Worm (Caenorhabditis elegans) whole organism, L4 larva: Measurements from ENCODE around the gene qns-1.
A peak's percentile ranks its signal among the peaks of the same experiment; 100 is the strongest.

Experiments
- F26F4.8 ChIP-seq: fragments of 200-800 bp; sonication (Bioruptor generic); conservative IDR thresholded peaks from 2 replicates; pipeline ENCODE4 v1.3.6; 2022; ENCODE audit warnings: missing genetic modification characterization, missing compliant biosample characterization
- R02D3.7 ChIP-seq: fragments of 150-350 bp; sonication (generic microtip); optimal IDR thresholded peaks from 3 replicates; lab custom pipeline; 2014; ENCODE audit warnings: missing biosample characterization, missing genetic modification characterization
- T20F7.1 ChIP-seq: fragments of 200-800 bp; sonication (Bioruptor generic); optimal IDR thresholded peaks from 2 replicates; lab custom pipeline; 2018; ENCODE audit warnings: mild to moderate bottlenecking, missing genetic modification characterization, missing compliant biosample characterization
- Y48G9A.11 ChIP-seq: fragments of 200-800 bp; sonication (Bioruptor generic); IDR thresholded peaks from 2 replicates; pipeline ENCODE4 v1.3.6; 2022; ENCODE audit warnings: missing genetic modification reagents, missing genetic modification characterization, missing compliant biosample characterization
- ZK546.5 ChIP-seq, 2 experiments: sonication (generic microtip); optimal IDR thresholded peaks; 2 replicates each; lab custom pipeline; 2017; ENCODE audit warnings: missing biosample characterization in 2 of 2, missing genetic modification characterization in 2 of 2
- aha-1 ChIP-seq: fragments of 150-350 bp; peaks from one replicate; lab custom pipeline; 2014; ENCODE audit warnings: missing biosample characterization, missing genetic modification characterization
- ama-1 ChIP-seq: fragments of 150-350 bp; optimal IDR thresholded peaks from 2 replicates; lab custom pipeline; 2014; ENCODE audit warnings: inconsistent platforms, mixed read lengths
- arid-1 ChIP-seq: fragments of 200-800 bp; sonication (Bioruptor generic); conservative IDR thresholded peaks from 2 replicates; pipeline ENCODE4 v1.3.6; 2022; ENCODE audit warnings: missing genetic modification reagents, missing genetic modification characterization, missing compliant biosample characterization
- ceh-82 ChIP-seq: sonication (generic microtip); optimal IDR thresholded peaks from 2 replicates; lab custom pipeline; 2017; ENCODE audit warnings: missing biosample characterization, missing genetic modification characterization
- cey-2 ChIP-seq: sonication (generic microtip); optimal IDR thresholded peaks from 3 replicates; lab custom pipeline; 2017; ENCODE audit warnings: missing genetic modification characterization, mild to moderate bottlenecking, missing compliant biosample characterization, antibody characterized with exemption, borderline replicate concordance; ENCODE audit not compliant: insufficient read depth
- daf-16 ChIP-seq, 3 experiments: sonication (generic microtip); optimal IDR thresholded peaks; 2 replicates each; lab custom pipeline; 2016 to 2017; ENCODE audit warnings: missing genetic modification characterization in 3 of 3, missing genetic modification reagents in 3 of 3, mild to moderate bottlenecking in 2 of 3, missing compliant biosample characterization in 2 of 3, missing biosample characterization in 1 of 3, moderate library complexity in 1 of 3
- daf-19 ChIP-seq: fragments of 200-800 bp; sonication (Bioruptor generic); conservative IDR thresholded peaks from 2 replicates; pipeline ENCODE4 v1.3.6; 2022; ENCODE audit warnings: missing genetic modification characterization, missing compliant biosample characterization
- dmd-8 ChIP-seq: fragments of 200-800 bp; sonication (Bioruptor generic); IDR thresholded peaks from 2 replicates; pipeline ENCODE4 v1.3.6; 2022; ENCODE audit warnings: missing genetic modification characterization, missing compliant biosample characterization
- dve-1 ChIP-seq: sonication (generic microtip); optimal IDR thresholded peaks from 2 replicates; lab custom pipeline; 2017; ENCODE audit warnings: antibody characterized with exemption, mild to moderate bottlenecking, missing genetic modification characterization, missing compliant biosample characterization; ENCODE audit not compliant: insufficient read depth
- fos-1 ChIP-seq: fragments of 150-350 bp; optimal IDR thresholded peaks from 2 replicates; lab custom pipeline; 2014; ENCODE audit warnings: missing biosample characterization, missing genetic modification characterization
- hif-1 ChIP-seq, 2 experiments: sonication (generic microtip); optimal IDR thresholded peaks; 2 replicates each; lab custom pipeline; 2016 to 2017; ENCODE audit warnings: missing compliant biosample characterization in 2 of 2, missing genetic modification characterization in 2 of 2, missing genetic modification reagents in 2 of 2, missing genotype in 2 of 2, mild to moderate bottlenecking in 1 of 2
- jun-1 ChIP-seq: fragments of 150-350 bp; optimal IDR thresholded peaks from 2 replicates; lab custom pipeline; 2014; ENCODE audit warnings: missing biosample characterization, missing genetic modification reagents, missing genetic modification characterization
- lin-15B ChIP-seq: fragments of 150-350 bp; sonication (generic microtip); optimal IDR thresholded peaks from 3 replicates; lab custom pipeline; 2014; ENCODE audit warnings: missing biosample characterization, missing genetic modification characterization
- lin-38 ChIP-seq: fragments of 200-800 bp; sonication (Bioruptor generic); IDR thresholded peaks from 2 replicates; pipeline ENCODE4 v1.3.6; 2022; ENCODE audit warnings: missing genetic modification reagents, missing genetic modification characterization, missing compliant biosample characterization
- lir-3 ChIP-seq: sonication (generic microtip); optimal IDR thresholded peaks from 2 replicates; lab custom pipeline; 2016; ENCODE audit warnings: mild to moderate bottlenecking, missing genetic modification characterization, missing compliant biosample characterization
- mdt-29 ChIP-seq: fragments of 200-800 bp; sonication (Bioruptor generic); IDR thresholded peaks from 2 replicates; pipeline ENCODE4 v1.3.6; 2022; ENCODE audit warnings: missing genetic modification reagents, missing genetic modification characterization, missing compliant biosample characterization
- mep-1 ChIP-seq: fragments of 150-350 bp; sonication (generic microtip); optimal IDR thresholded peaks from 3 replicates; lab custom pipeline; 2014; ENCODE audit warnings: missing biosample characterization, missing genetic modification characterization
- mes-2 ChIP-seq: sonication (generic microtip); optimal IDR thresholded peaks from 2 replicates; lab custom pipeline; 2016; ENCODE audit warnings: missing genotype, mild to moderate bottlenecking, missing genetic modification characterization, missing compliant biosample characterization; ENCODE audit not compliant: poor library complexity, severe bottlenecking
- mxl-2 ChIP-seq: fragments of 200-800 bp; sonication (Bioruptor generic); conservative IDR thresholded peaks from 2 replicates; pipeline ENCODE4 v1.3.6; 2022; ENCODE audit warnings: missing genetic modification reagents, missing genetic modification characterization, missing compliant biosample characterization
- mxl-3 ChIP-seq: fragments of 200-800 bp; sonication (Bioruptor generic); optimal IDR thresholded peaks from 2 replicates; lab custom pipeline; 2018; ENCODE audit warnings: mild to moderate bottlenecking, missing genetic modification characterization, missing compliant biosample characterization
- nhr-102 ChIP-seq: sonication (generic microtip); optimal IDR thresholded peaks from 2 replicates; lab custom pipeline; 2016; ENCODE audit warnings: mild to moderate bottlenecking, missing genetic modification characterization, moderate library complexity, missing compliant biosample characterization
- nhr-111 ChIP-seq: fragments of 200-800 bp; sonication (Bioruptor generic); optimal IDR thresholded peaks from 2 replicates; lab custom pipeline; 2018; ENCODE audit warnings: mild to moderate bottlenecking, missing genetic modification characterization, missing compliant biosample characterization
- nhr-237 ChIP-seq: sonication (generic microtip); optimal IDR thresholded peaks from 2 replicates; lab custom pipeline; 2017; ENCODE audit warnings: missing biosample characterization, missing genetic modification characterization
- nhr-41 ChIP-seq: fragments of 200-800 bp; sonication (Bioruptor generic); IDR thresholded peaks from 2 replicates; pipeline ENCODE4 v1.3.6; 2022; ENCODE audit warnings: missing genetic modification reagents, missing genetic modification characterization, missing compliant biosample characterization
- nhr-42 ChIP-seq: fragments of 200-800 bp; sonication (Bioruptor generic); IDR thresholded peaks from 2 replicates; pipeline ENCODE4 v1.3.6; 2022; ENCODE audit warnings: missing genetic modification characterization, missing compliant biosample characterization
- nhr-6 ChIP-seq: fragments of 150-350 bp; optimal IDR thresholded peaks from 2 replicates; lab custom pipeline; 2014; ENCODE audit warnings: missing biosample characterization, missing genetic modification characterization
- nhr-77 ChIP-seq: fragments of 150-350 bp; optimal IDR thresholded peaks from 2 replicates; lab custom pipeline; 2014; ENCODE audit warnings: missing biosample characterization, missing genetic modification characterization
- pha-4 ChIP-seq, 2 experiments: fragments of 150-350 bp in 1 of 2; fragments of 200-800 bp in 1 of 2; sonication (Bioruptor generic) in 1 of 2; IDR thresholded peaks in 1 of 2; optimal IDR thresholded peaks in 1 of 2; 2 replicates each; pipeline versions ENCODE4 v1.3.6 to Lab custom; 2014 to 2022; ENCODE audit warnings: missing genetic modification characterization in 2 of 2, missing genetic modification reagents in 2 of 2, missing biosample characterization in 1 of 2, missing compliant biosample characterization in 1 of 2
- php-3 ChIP-seq: fragments of 200-800 bp; sonication (Bioruptor generic); IDR thresholded peaks from 2 replicates; pipeline ENCODE4 v1.3.6; 2022; ENCODE audit warnings: missing genetic modification reagents, missing genetic modification characterization, missing compliant biosample characterization
- rbr-2 ChIP-seq: sonication (generic microtip); optimal IDR thresholded peaks from 2 replicates; lab custom pipeline; 2016; ENCODE audit warnings: missing genotype, missing genetic modification characterization, missing compliant biosample characterization
- saeg-2 ChIP-seq: fragments of 200-800 bp; sonication (Bioruptor generic); IDR thresholded peaks from 2 replicates; pipeline ENCODE4 v1.3.6; 2022; ENCODE audit warnings: missing genetic modification reagents, missing genetic modification characterization, missing compliant biosample characterization
- sdz-12 ChIP-seq: fragments of 200-800 bp; sonication (Bioruptor generic); optimal IDR thresholded peaks from 2 replicates; lab custom pipeline; 2018; ENCODE audit warnings: mild to moderate bottlenecking, missing genetic modification characterization, missing compliant biosample characterization
- skn-1 ChIP-seq: fragments of 150-350 bp; optimal IDR thresholded peaks from 2 replicates; lab custom pipeline; 2014; ENCODE audit warnings: missing biosample characterization, missing genetic modification characterization
- snpc-4 ChIP-seq: fragments of 150-350 bp; optimal IDR thresholded peaks from 2 replicates; lab custom pipeline; 2014; ENCODE audit warnings: missing biosample characterization, missing genetic modification characterization
- spr-1 ChIP-seq: sonication (generic microtip); optimal IDR thresholded peaks from 2 replicates; lab custom pipeline; 2016; ENCODE audit warnings: mild to moderate bottlenecking, missing genetic modification characterization, missing compliant biosample characterization
- tra-1 ChIP-seq: fragments of 200-800 bp; sonication (Bioruptor generic); IDR thresholded peaks from 2 replicates; pipeline ENCODE4 v1.3.6; 2022; ENCODE audit warnings: missing genetic modification reagents, missing genetic modification characterization, missing compliant biosample characterization
- unc-62 ChIP-seq, 3 experiments: fragments of 150-350 bp in 1 of 3; sonication (generic microtip); optimal IDR thresholded peaks in 2 of 3; peaks in 1 of 3; 1 replicate in 1 of 3; 2 replicates in 2 of 3; lab custom pipeline; 2014 to 2017; ENCODE audit warnings: missing biosample characterization in 3 of 3, missing genetic modification characterization in 3 of 3, missing genetic modification reagents in 3 of 3, missing genotype in 1 of 3
- vab-7 ChIP-seq: fragments of 200-800 bp; sonication (Bioruptor generic); IDR thresholded peaks from 2 replicates; pipeline ENCODE4 v1.3.6; 2022; ENCODE audit warnings: missing genetic modification reagents, missing genetic modification characterization, missing compliant biosample characterization
- zag-1 ChIP-seq: fragments of 150-350 bp; optimal IDR thresholded peaks from 2 replicates; lab custom pipeline; 2014; ENCODE audit warnings: missing biosample characterization, missing genetic modification characterization
- zip-11 ChIP-seq: fragments of 200-800 bp; sonication (Bioruptor generic); IDR thresholded peaks from 2 replicates; pipeline ENCODE4 v1.3.6; 2022; ENCODE audit warnings: missing genetic modification characterization, missing compliant biosample characterization
- zip-2 ChIP-seq: fragments of 150-350 bp; optimal IDR thresholded peaks from 2 replicates; lab custom pipeline; 2014; ENCODE audit warnings: missing biosample characterization, missing genetic modification characterization
- ztf-11 ChIP-seq: fragments of 150-350 bp; optimal IDR thresholded peaks from 2 replicates; lab custom pipeline; 2014; ENCODE audit warnings: missing biosample characterization, missing genetic modification characterization
- ztf-7 ChIP-seq: fragments of 150-350 bp; optimal IDR thresholded peaks from 2 replicates; lab custom pipeline; 2014; ENCODE audit warnings: missing biosample characterization, missing genetic modification characterization

qns-1 gene

DNA sequence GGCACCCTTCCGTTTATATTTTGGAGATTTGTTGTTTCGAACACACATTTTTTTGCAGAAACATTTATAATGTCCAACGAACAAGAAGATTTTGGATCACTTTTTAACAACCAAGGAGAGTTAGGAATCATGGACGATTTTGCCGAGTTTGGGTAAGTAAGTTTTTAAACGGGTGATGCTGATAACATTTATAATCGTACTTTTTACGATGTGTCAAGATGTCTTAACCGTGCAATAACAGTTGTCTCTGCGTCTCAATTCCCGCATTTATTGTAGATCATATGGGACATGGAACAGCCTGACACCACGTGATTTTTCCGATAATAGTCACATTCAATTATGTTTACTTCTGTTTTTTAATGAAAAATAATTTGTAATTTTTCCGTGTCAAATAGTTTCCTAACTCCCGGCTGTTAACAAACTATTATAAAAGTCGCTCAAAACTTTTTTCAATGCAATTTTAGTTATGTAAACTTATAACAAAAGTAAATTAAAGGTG lies 31.5 kb upstream of the qns-1 start, which contains the start of gene daf-14 (continued):
- TF ChIP-seq pha-4 (GFP tag; IDR thresholded peaks at IDR 0.05; lab: Robert Waterston, UW), result no peak
- no peak for TF ChIP-seq pha-4 (tag; optimal IDR thresholded peaks at IDR 0.05; lab: Kevin White, UChicago)
- TF ChIP-seq daf-16 (GFP tag; optimal IDR thresholded peaks at IDR 0.05; lab: Kevin White, UChicago), result no peak
- TF ChIP-seq daf-16 (tag; optimal IDR thresholded peaks at IDR 0.05; lab: Kevin White, UChicago), result peak; percentile 82
- peak in 1 of 2 experiments; percentile 12 for TF ChIP-seq unc-62 (GFP tag; optimal IDR thresholded peaks at IDR 0.05 in 1 of 2; lab: Kevin White, UChicago)
- no peak for TF ChIP-seq unc-62 (tag; optimal IDR thresholded peaks at IDR 0.05; lab: Kevin White, UChicago)
- no peak for TF ChIP-seq snpc-4
- TF ChIP-seq zip-2 (tag; lab: Kevin White, UChicago), result no peak
- TF ChIP-seq nhr-237 (tag; lab: Kevin White, UChicago), result no peak
- no peak for TF ChIP-seq zip-11 (GFP tag; lab: Robert Waterston, UW)
- no peak for TF ChIP-seq sdz-12 (GFP tag; lab: Kevin White, UChicago)
- no peak for TF ChIP-seq nhr-111 (GFP tag; lab: Kevin White, UChicago)
- TF ChIP-seq F26F4.8 (GFP tag; lab: Robert Waterston, UW), result no peak
- peak; percentile 49; the same call in 1 of the 2 replicates for TF ChIP-seq php-3 (GFP tag; lab: Robert Waterston, UW)
- TF ChIP-seq nhr-42 (GFP tag; lab: Robert Waterston, UW), result no peak
- no peak for TF ChIP-seq arid-1 (GFP tag; lab: Robert Waterston, UW)
- no peak for TF ChIP-seq nhr-6 (tag; lab: Kevin White, UChicago)
- TF ChIP-seq lir-3 (tag; lab: Kevin White, UChicago), result no peak
- TF ChIP-seq T20F7.1 (GFP tag; lab: Kevin White, UChicago), result no peak
- TF ChIP-seq ztf-7 (tag; lab: Kevin White, UChicago), result no peak
- TF ChIP-seq ZK546.5 (tag; optimal IDR thresholded peaks at IDR 0.05; lab: Kevin White, UChicago), result no peak
- peak; percentile 77 for TF ChIP-seq dve-1 (tag; lab: Kevin White, UChicago)
- no peak for TF ChIP-seq mes-2
- TF ChIP-seq R02D3.7 (tag; lab: Kevin White, UChicago), result no peak
- no peak for TF ChIP-seq dmd-8 (GFP tag; lab: Robert Waterston, UW)
- TF ChIP-seq saeg-2 (GFP tag; lab: Robert Waterston, UW), result no peak
- no peak for TF ChIP-seq jun-1
- TF ChIP-seq ceh-82 (tag; lab: Kevin White, UChicago), result no peak
- TF ChIP-seq ztf-11 (tag; lab: Kevin White, UChicago), result no peak
- no peak for TF ChIP-seq vab-7 (GFP tag; lab: Robert Waterston, UW)

ce11 chrIV:10245666-10246210 lies 26.6 kb upstream of the qns-1 start, which contains the start of gene F01G10.10:
F01G10.10 (plus strand) TSS chrIV:10246160.
- TF ChIP-seq lin-15B (tag; lab: Kevin White, UChicago) (no peak), F26F4.8 (GFP tag; lab: Robert Waterston, UW) (no peak), arid-1 (GFP tag; lab: Robert Waterston, UW) (0 out of 2 replicates have a peak, but pooled peaks have one; percentile 60), tra-1 (peak; percentile 41; the same call in 1 of the 2 replicates), skn-1 (no peak), hif-1 (tag; optimal IDR thresholded peaks at IDR 0.05; lab: Kevin White, UChicago) (no peak), zag-1 (tag; lab: Kevin White, UChicago) (no peak), aha-1 (tag; lab: Kevin White, UChicago) (peak; percentile 2), dmd-8 (GFP tag; lab: Robert Waterston, UW) (0 out of 2 replicates have a peak, but pooled peaks have one; percentile 4), lin-38 (GFP tag; lab: Robert Waterston, UW) (peak; percentile 48), mdt-29 (GFP tag; lab: Robert Waterston, UW) (no peak), ama-1 (lab: Kevin White, UChicago) (peak; percentile 59), mxl-3 (GFP tag; lab: Kevin White, UChicago) (peak; percentile 2), nhr-41 (GFP tag; lab: Robert Waterston, UW) (no peak), Y48G9A.11 (GFP tag; lab: Robert Waterston, UW) (0 out of 2 replicates have a peak, but pooled peaks have one; percentile 35), mxl-2 (GFP tag; lab: Robert Waterston, UW) (no peak), zip-11 (GFP tag; lab: Robert Waterston, UW) (no peak), rbr-2 (tag; lab: Kevin White, UChicago) (no peak), fos-1 (no peak), daf-19 (GFP tag; lab: Robert Waterston, UW) (no peak), nhr-77 (tag; lab: Kevin White, UChicago) (no peak), nhr-237 (tag; lab: Kevin White, UChicago) (no peak), nhr-102 (peak; percentile 25), spr-1 (tag; lab: Kevin White, UChicago) (peak; percentile 5), cey-2 (tag; lab: Kevin White, UChicago) (no peak), mep-1 (tag; lab: Kevin White, UChicago) (peak; percentile 40)
